Worm (Caenorhabditis elegans) whole organism, mixed stage, embryonic: ENCODE results near the gene ceh-74.

Experiments
- M03D4.4 ChIP-seq: sonication (generic microtip); optimal IDR thresholded peaks from 2 replicates; lab custom pipeline; 2017; ENCODE audit warnings: mild to moderate bottlenecking, missing genetic modification characterization, missing compliant biosample characterization
- bed-3 ChIP-seq: fragments of 200-800 bp; sonication (Bioruptor generic); optimal IDR thresholded peaks from 3 replicates; lab custom pipeline; 2018; ENCODE audit warnings: mild to moderate bottlenecking, missing genetic modification characterization, moderate library complexity, missing compliant biosample characterization
- blmp-1 ChIP-seq: fragments of 150-350 bp; optimal IDR thresholded peaks from 2 replicates; lab custom pipeline; 2014; ENCODE audit warnings: missing biosample characterization, missing genetic modification characterization
- ceh-39 ChIP-seq: fragments of 150-350 bp; optimal IDR thresholded peaks from 2 replicates; lab custom pipeline; 2014; ENCODE audit warnings: missing biosample characterization, missing genetic modification characterization
- ceh-43 ChIP-seq: fragments of 200-800 bp; sonication (Bioruptor generic); optimal IDR thresholded peaks from 2 replicates; lab custom pipeline; 2018; ENCODE audit warnings: mild to moderate bottlenecking, missing genetic modification characterization, moderate library complexity, missing compliant biosample characterization
- ceh-83 ChIP-seq: fragments of 200-800 bp; sonication (Bioruptor generic); optimal IDR thresholded peaks from 2 replicates; lab custom pipeline; 2018; ENCODE audit warnings: mild to moderate bottlenecking, missing genetic modification characterization, missing compliant biosample characterization
- ces-1 ChIP-seq: fragments of 150-350 bp; optimal IDR thresholded peaks from 2 replicates; lab custom pipeline; 2014; ENCODE audit warnings: missing biosample characterization, missing genetic modification reagents, missing genetic modification characterization
- cnd-1 ChIP-seq: fragments of 200-800 bp; sonication (Bioruptor generic); optimal IDR thresholded peaks from 2 replicates; lab custom pipeline; 2018; ENCODE audit warnings: mild to moderate bottlenecking, missing genetic modification characterization, missing compliant biosample characterization
- drap-1 ChIP-seq: fragments of 200-800 bp; sonication (Bioruptor generic); optimal IDR thresholded peaks from 3 replicates; lab custom pipeline; 2018; ENCODE audit warnings: mild to moderate bottlenecking, missing genetic modification characterization, missing compliant biosample characterization
- elt-1 ChIP-seq: sonication (generic microtip); optimal IDR thresholded peaks from 2 replicates; lab custom pipeline; 2017; ENCODE audit warnings: missing genetic modification characterization, mild to moderate bottlenecking, missing compliant biosample characterization, antibody characterized with exemption, moderate library complexity, borderline replicate concordance; ENCODE audit not compliant: insufficient read depth
- elt-3 ChIP-seq: fragments of 150-350 bp; optimal IDR thresholded peaks from 2 replicates; lab custom pipeline; 2014; ENCODE audit warnings: missing biosample characterization, missing genetic modification characterization
- flh-1 ChIP-seq: fragments of 200-800 bp; sonication (Bioruptor generic); optimal IDR thresholded peaks from 2 replicates; lab custom pipeline; 2018; ENCODE audit warnings: mild to moderate bottlenecking, missing genetic modification characterization, moderate library complexity, missing compliant biosample characterization
- ham-2 ChIP-seq: fragments of 200-800 bp; sonication (Bioruptor generic); optimal IDR thresholded peaks from 2 replicates; lab custom pipeline; 2018; ENCODE audit warnings: mild to moderate bottlenecking, missing genetic modification characterization, missing compliant biosample characterization
- hlh-1 ChIP-seq: fragments of 150-350 bp; optimal IDR thresholded peaks from 2 replicates; lab custom pipeline; 2014; ENCODE audit warnings: missing biosample characterization, missing genetic modification reagents, missing genetic modification characterization
- lin-13 ChIP-seq: fragments of 150-350 bp; optimal IDR thresholded peaks from 2 replicates; lab custom pipeline; 2014; ENCODE audit warnings: missing biosample characterization, missing genetic modification characterization
- lin-32 ChIP-seq: fragments of 200-800 bp; sonication (Bioruptor generic); optimal IDR thresholded peaks from 2 replicates; lab custom pipeline; 2018; ENCODE audit warnings: mild to moderate bottlenecking, missing genetic modification characterization, missing compliant biosample characterization
- lsy-2 ChIP-seq: fragments of 150-350 bp; optimal IDR thresholded peaks from 2 replicates; lab custom pipeline; 2014; ENCODE audit warnings: missing biosample characterization, missing genetic modification characterization
- mab-5 ChIP-seq: fragments of 150-350 bp; optimal IDR thresholded peaks from 2 replicates; lab custom pipeline; 2014; ENCODE audit warnings: missing biosample characterization, missing genetic modification characterization
- mep-1 ChIP-seq: fragments of 150-350 bp; optimal IDR thresholded peaks from 2 replicates; lab custom pipeline; 2017; ENCODE audit warnings: missing biosample characterization, missing genetic modification reagents, missing genetic modification characterization, inconsistent platforms
- mls-2 ChIP-seq: sonication (generic microtip); optimal IDR thresholded peaks from 2 replicates; lab custom pipeline; 2016; ENCODE audit warnings: mild to moderate bottlenecking, missing genetic modification characterization, moderate library complexity, missing compliant biosample characterization
- nhr-12 ChIP-seq: fragments of 150-350 bp; optimal IDR thresholded peaks from 2 replicates; lab custom pipeline; 2014; ENCODE audit warnings: missing biosample characterization, missing genetic modification characterization
- nhr-2 ChIP-seq: fragments of 150-350 bp; optimal IDR thresholded peaks from 2 replicates; lab custom pipeline; 2014; ENCODE audit warnings: missing biosample characterization, missing genetic modification characterization
- nhr-237 ChIP-seq: fragments of 150-350 bp; optimal IDR thresholded peaks from 2 replicates; lab custom pipeline; 2014; ENCODE audit warnings: missing biosample characterization, missing genetic modification characterization
- nhr-28 ChIP-seq: fragments of 150-350 bp; optimal IDR thresholded peaks from 2 replicates; lab custom pipeline; 2014; ENCODE audit warnings: missing biosample characterization, missing genetic modification characterization
- nhr-76 ChIP-seq: sonication (generic microtip); optimal IDR thresholded peaks from 2 replicates; lab custom pipeline; 2017; ENCODE audit warnings: missing biosample characterization, missing genetic modification characterization
- pha-4 ChIP-seq: fragments of 150-350 bp; optimal IDR thresholded peaks from 2 replicates; lab custom pipeline; 2018; ENCODE audit warnings: missing biosample characterization, missing genetic modification reagents, missing genetic modification characterization
- sem-2 ChIP-seq: fragments of 200-800 bp; sonication (Bioruptor generic); optimal IDR thresholded peaks from 2 replicates; lab custom pipeline; 2018; ENCODE audit warnings: mild to moderate bottlenecking, missing genetic modification characterization, missing compliant biosample characterization
- snpc-4 ChIP-seq: fragments of 150-350 bp; optimal IDR thresholded peaks from 2 replicates; lab custom pipeline; 2014; ENCODE audit warnings: missing biosample characterization, missing genetic modification characterization
- sptf-1 ChIP-seq: sonication (generic microtip); optimal IDR thresholded peaks from 2 replicates; lab custom pipeline; 2017; ENCODE audit warnings: mild to moderate bottlenecking, missing genetic modification characterization, moderate library complexity, missing compliant biosample characterization
- tbx-8 ChIP-seq: fragments of 200-800 bp; sonication (Bioruptor generic); optimal IDR thresholded peaks from 2 replicates; lab custom pipeline; 2018; ENCODE audit warnings: mild to moderate bottlenecking, missing genetic modification characterization, moderate library complexity, missing compliant biosample characterization
- unc-120 ChIP-seq: sonication (generic microtip); optimal IDR thresholded peaks from 2 replicates; lab custom pipeline; 2017; ENCODE audit warnings: missing genetic modification characterization, missing compliant biosample characterization; ENCODE audit not compliant: poor library complexity, severe bottlenecking
- unc-39 ChIP-seq: fragments of 150-350 bp; optimal IDR thresholded peaks from 2 replicates; lab custom pipeline; 2014; ENCODE audit warnings: missing biosample characterization, missing genetic modification characterization
- unc-62 ChIP-seq: fragments of 150-350 bp; optimal IDR thresholded peaks from 2 replicates; lab custom pipeline; 2014; ENCODE audit warnings: missing biosample characterization, missing genetic modification reagents, missing genetic modification characterization
- zip-8 ChIP-seq: fragments of 150-350 bp; optimal IDR thresholded peaks from 2 replicates; lab custom pipeline; 2014; ENCODE audit warnings: missing biosample characterization, missing genetic modification characterization
- ztf-11 ChIP-seq: fragments of 150-350 bp; optimal IDR thresholded peaks from 2 replicates; lab custom pipeline; 2014; ENCODE audit warnings: missing biosample characterization, missing genetic modification characterization

Gene ceh-74

DNA sequence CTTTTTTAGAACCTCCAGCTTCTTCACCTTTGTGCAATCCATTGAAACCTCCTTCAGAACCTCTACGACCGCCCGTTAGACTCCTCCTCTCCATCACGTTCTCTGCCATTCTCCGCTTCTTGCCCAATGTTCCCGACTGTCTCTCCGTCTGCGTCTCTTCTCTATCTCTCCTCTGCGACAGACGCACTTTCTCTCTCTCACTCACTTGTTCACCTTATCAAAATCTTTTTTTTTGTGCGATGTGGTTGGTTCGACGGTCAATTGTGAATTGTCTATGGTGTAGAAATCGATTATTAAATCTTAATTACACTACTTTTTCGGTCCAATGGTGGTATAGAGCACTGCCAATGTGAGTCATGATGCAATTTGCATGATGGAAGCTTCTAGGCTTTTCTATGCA is 15.6 kb downstream of the ceh-74 start, which contains the start of gene atfs-1:
Gene atfs-1, plus strand, starts transcription at position 213 of the 400 bp plus-strand sequence.
- TF ChIP-seq lsy-2: peak; percentile 35
- TF ChIP-seq cnd-1 (tag; lab: Kevin White, UChicago): no peak
- TF ChIP-seq mep-1 (tag; lab: Kevin White, UChicago): peak; percentile 23
- peak; percentile 4 for TF ChIP-seq elt-3
- no peak for TF ChIP-seq tbx-8 (GFP tag; lab: Kevin White, UChicago)
- peak; percentile 11 for TF ChIP-seq mls-2 (tag; lab: Kevin White, UChicago)
- TF ChIP-seq blmp-1 (tag; lab: Kevin White, UChicago): peak; percentile 65
- TF ChIP-seq ces-1: peak; percentile 58
- peak; percentile 73 for TF ChIP-seq hlh-1 (tag; lab: Kevin White, UChicago)

DNA sequence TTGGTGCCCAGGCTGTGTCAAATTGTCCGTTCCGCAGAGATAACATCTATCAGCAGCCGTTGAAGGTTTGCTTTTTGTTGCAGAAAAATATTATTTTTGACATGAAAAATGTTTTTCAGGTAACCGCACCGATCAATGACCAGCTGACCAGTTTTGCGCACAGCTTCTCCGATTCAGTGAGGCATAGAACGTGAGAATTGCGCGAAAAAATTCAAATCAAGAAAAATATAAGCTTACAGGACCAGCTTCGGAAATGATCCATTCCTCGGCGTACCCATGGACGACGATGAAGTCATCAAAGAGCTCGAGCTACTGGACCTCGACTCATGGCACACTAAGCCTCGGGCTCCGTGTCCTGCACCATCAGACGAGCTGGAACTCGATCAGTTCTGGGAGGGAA is 16.6 kb downstream of the ceh-74 start:
- no peak for TF ChIP-seq sem-2
- TF ChIP-seq nhr-28 (tag; lab: Kevin White, UChicago): no peak
- TF ChIP-seq hlh-1 (tag; lab: Kevin White, UChicago): no peak
- TF ChIP-seq nhr-2 (tag; lab: Kevin White, UChicago): no peak

ce11 chrV:14197651-14198050 is 19.8 kb downstream of the ceh-74 start:
- TF ChIP-seq unc-120 (no peak), cnd-1 (tag; lab: Kevin White, UChicago) (no peak), sptf-1 (no peak)

DNA sequence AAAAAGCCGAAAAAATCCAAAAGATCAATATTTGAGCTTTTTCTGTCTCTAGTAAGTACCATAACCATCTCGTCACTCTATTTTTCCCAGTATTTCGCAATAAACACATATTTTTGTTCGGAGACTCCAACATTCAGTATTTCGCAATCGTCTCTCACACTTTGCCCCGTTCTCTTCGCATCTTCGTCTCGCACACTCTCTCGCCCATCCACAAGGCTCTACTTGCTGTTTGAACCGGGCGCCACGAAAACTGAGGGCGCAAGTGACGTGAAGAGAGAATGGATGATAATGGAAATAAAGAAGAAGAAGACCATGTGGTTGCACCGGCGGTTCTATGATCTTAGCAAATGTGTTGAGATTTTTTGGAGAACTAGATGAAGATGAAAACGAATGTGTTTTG is 22.2 kb downstream of the ceh-74 start:
- TF ChIP-seq lin-13 (no peak), cnd-1 (tag; lab: Kevin White, UChicago) (no peak), unc-120 (no peak), elt-3 (peak; percentile 76), mab-5 (tag; lab: Kevin White, UChicago) (no peak), M03D4.4 (tag; lab: Kevin White, UChicago) (no peak), ceh-83 (GFP tag; lab: Kevin White, UChicago) (no peak), blmp-1 (tag; lab: Kevin White, UChicago) (no peak), pha-4 (no peak), sem-2 (no peak), tbx-8 (GFP tag; lab: Kevin White, UChicago) (no peak), unc-62 (GFP tag; lab: Kevin White, UChicago) (peak; percentile 46), nhr-12 (tag; lab: Kevin White, UChicago) (no peak), flh-1 (GFP tag; lab: Kevin White, UChicago) (no peak), ham-2 (GFP tag; lab: Kevin White, UChicago) (no peak), lsy-2 (no peak), ces-1 (peak; percentile 17), nhr-2 (tag; lab: Kevin White, UChicago) (no peak), mls-2 (tag; lab: Kevin White, UChicago) (no peak), nhr-28 (tag; lab: Kevin White, UChicago) (no peak), nhr-237 (peak; percentile 84), mep-1 (tag; lab: Kevin White, UChicago) (peak; percentile 11), nhr-76 (tag; lab: Kevin White, UChicago) (no peak), bed-3 (GFP tag; lab: Kevin White, UChicago) (no peak), ceh-39 (tag; lab: Kevin White, UChicago) (no peak), drap-1 (no peak), ztf-11 (no peak), hlh-1 (tag; lab: Kevin White, UChicago) (no peak), snpc-4 (tag; lab: Kevin White, UChicago) (no peak), ceh-43 (GFP tag; lab: Kevin White, UChicago) (no peak), zip-8 (no peak), lin-32 (GFP tag; lab: Kevin White, UChicago) (no peak), unc-39 (tag; lab: Kevin White, UChicago) (no peak), elt-1 (tag; lab: Kevin White, UChicago) (no peak)
- TF ChIP-seq, all 35 proteins: peak for 5
